Worm (Caenorhabditis elegans) whole organism, young adult: Measurements from ENCODE around the gene daf-31.

ENCODE experiments used
- C06A6.2 ChIP-seq: fragments of 200-800 bp; sonication (Bioruptor generic); conservative IDR thresholded peaks from 2 replicates; pipeline ENCODE4 v1.3.6; 2022; ENCODE audit warnings: missing genetic modification characterization, missing compliant biosample characterization
- akir-1 ChIP-seq: fragments of 200-800 bp; sonication (Bioruptor generic); optimal IDR thresholded peaks from 2 replicates; lab custom pipeline; 2018; ENCODE audit warnings: mild to moderate bottlenecking, missing genetic modification characterization, moderate library complexity, missing compliant biosample characterization
- ceh-40 ChIP-seq: fragments of 200-800 bp; sonication (Bioruptor generic); IDR thresholded peaks from 2 replicates; pipeline ENCODE4 v1.3.6; 2022; ENCODE audit warnings: missing genetic modification characterization, missing compliant biosample characterization
- ceh-79 ChIP-seq: sonication (generic microtip); optimal IDR thresholded peaks from 2 replicates; lab custom pipeline; 2017; ENCODE audit warnings: mild to moderate bottlenecking, missing genetic modification characterization, missing compliant biosample characterization
- chd-7 ChIP-seq: sonication (generic microtip); optimal IDR thresholded peaks from 2 replicates; lab custom pipeline; 2016; ENCODE audit warnings: mild to moderate bottlenecking, missing genetic modification characterization, moderate library complexity, missing compliant biosample characterization
- dox-1 ChIP-seq: fragments of 200-800 bp; sonication (Bioruptor generic); IDR thresholded peaks from 2 replicates; pipeline ENCODE4 v1.3.6; 2022; ENCODE audit warnings: missing genetic modification reagents, missing genetic modification characterization, missing compliant biosample characterization
- ets-4 ChIP-seq: fragments of 200-800 bp; sonication (Bioruptor generic); optimal IDR thresholded peaks from 2 replicates; lab custom pipeline; 2018; ENCODE audit warnings: mild to moderate bottlenecking, missing genetic modification characterization, missing compliant biosample characterization
- lin-40 ChIP-seq: sonication (generic microtip); optimal IDR thresholded peaks from 2 replicates; lab custom pipeline; 2016; ENCODE audit warnings: missing genetic modification characterization, mild to moderate bottlenecking, missing compliant biosample characterization, missing genotype, missing genetic modification reagents
- lsl-1 ChIP-seq: fragments of 200-800 bp; sonication (Bioruptor generic); optimal IDR thresholded peaks from 2 replicates; lab custom pipeline; 2018; ENCODE audit warnings: mild to moderate bottlenecking, missing genetic modification characterization, moderate library complexity, missing compliant biosample characterization
- snpc-1.3 ChIP-seq: sonication (generic microtip); optimal IDR thresholded peaks from 2 replicates; lab custom pipeline; 2017; ENCODE audit warnings: missing genetic modification characterization, mild to moderate bottlenecking, missing compliant biosample characterization, antibody characterized with exemption, moderate library complexity, missing genotype, missing genetic modification reagents; ENCODE audit not compliant: insufficient read depth

DNA sequence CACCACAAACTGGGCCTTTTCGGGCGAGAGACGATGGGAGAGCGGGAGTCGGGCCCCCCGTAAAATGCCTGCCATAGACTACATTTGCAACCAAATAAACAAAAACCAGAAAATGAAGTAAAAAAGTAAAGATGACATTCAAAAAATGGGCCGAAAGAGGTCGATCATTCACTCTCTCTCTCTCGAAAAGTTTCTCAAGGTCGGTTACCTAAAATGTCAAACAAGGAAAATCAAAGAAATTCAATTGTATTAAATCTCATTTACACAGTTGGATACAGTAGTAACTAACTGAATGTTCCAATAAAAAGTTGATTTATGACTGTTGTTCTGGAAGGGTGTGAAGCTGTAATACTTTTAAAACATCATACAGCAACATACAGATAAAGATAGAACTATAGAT, 28.7 kb downstream of the daf-31 start:
- no peak for TF ChIP-seq lsl-1 (GFP tag; lab: Kevin White, UChicago)
- TF ChIP-seq akir-1, result no peak
- no peak for TF ChIP-seq ceh-40 (GFP tag; lab: Robert Waterston, UW)
- TF ChIP-seq lin-40 (tag; lab: Kevin White, UChicago), result no peak
- TF ChIP-seq chd-7, result no peak
- TF ChIP-seq snpc-1.3 (tag; lab: Kevin White, UChicago), result no peak
- TF ChIP-seq dox-1 (GFP tag; lab: Robert Waterston, UW), result no peak
- no peak for TF ChIP-seq ets-4
- TF ChIP-seq ceh-79 (tag; lab: Kevin White, UChicago), result no peak
- TF ChIP-seq C06A6.2 (GFP tag; lab: Robert Waterston, UW), result no peak
